Fruit fly (Drosophila melanogaster) whole organism, embryonic: Measurements from ENCODE around the gene CG32845.

Source experiments
- Atf-2 ChIP-seq: fragments of 200-800 bp; sonication (Bioruptor generic); optimal IDR thresholded peaks from 2 replicates; lab custom pipeline; 2016; ENCODE audit warnings: missing biosample characterization, missing genetic modification characterization
- B-H2 ChIP-seq: fragments of 200-800 bp; sonication (Bioruptor generic); optimal IDR thresholded peaks from 2 replicates; lab custom pipeline; 2018; ENCODE audit warnings: missing biosample characterization, mild to moderate bottlenecking, missing genetic modification characterization
- CG10565 ChIP-seq: fragments of 200-800 bp; sonication (Bioruptor generic); optimal IDR thresholded peaks from 3 replicates; lab custom pipeline; 2016; ENCODE audit warnings: missing biosample characterization, mild to moderate bottlenecking, missing genetic modification characterization
- CG10959 ChIP-seq: fragments of 200-800 bp; sonication (Bioruptor generic); IDR thresholded peaks from 2 replicates; pipeline ENCODE4 v1.3.6; 2022; ENCODE audit warnings: missing biosample characterization, missing genetic modification characterization
- CG11093 ChIP-seq: fragments of 200-800 bp; sonication (Bioruptor generic); IDR thresholded peaks from 3 replicates; pipeline ENCODE4 v1.3.6; 2022; ENCODE audit warnings: missing biosample characterization, missing genetic modification characterization
- CG12236 ChIP-seq: fragments of 200-800 bp; sonication (Bioruptor generic); optimal IDR thresholded peaks from 2 replicates; lab custom pipeline; 2016; ENCODE audit warnings: missing biosample characterization, missing genetic modification characterization
- CG12744 ChIP-seq: fragments of 200-800 bp; sonication (Bioruptor generic); optimal IDR thresholded peaks from 2 replicates; lab custom pipeline; 2016; ENCODE audit warnings: missing biosample characterization, missing genetic modification characterization
- CG12942 ChIP-seq: fragments of 200-800 bp; sonication (Bioruptor generic); optimal IDR thresholded peaks from 3 replicates; lab custom pipeline; 2016; ENCODE audit warnings: missing biosample characterization, missing genetic modification characterization
- CG13775 ChIP-seq: fragments of 200-800 bp; sonication (Bioruptor generic); optimal IDR thresholded peaks from 3 replicates; lab custom pipeline; 2017; ENCODE audit warnings: missing biosample characterization, mild to moderate bottlenecking, missing genetic modification characterization
- CG15479 ChIP-seq: fragments of 200-800 bp; sonication (Bioruptor generic); optimal IDR thresholded peaks from 3 replicates; lab custom pipeline; 2019; ENCODE audit warnings: missing biosample characterization, mild to moderate bottlenecking, missing genetic modification characterization, moderate library complexity
- CG18011 ChIP-seq: fragments of 200-800 bp; sonication (Bioruptor generic); optimal IDR thresholded peaks from 2 replicates; lab custom pipeline; 2017; ENCODE audit warnings: missing biosample characterization, missing genetic modification characterization, mild to moderate bottlenecking, moderate library complexity, missing genotype
- CG18599 ChIP-seq: fragments of 200-800 bp; sonication (Bioruptor generic); optimal IDR thresholded peaks from 3 replicates; lab custom pipeline; 2017; ENCODE audit warnings: missing biosample characterization, missing genetic modification characterization, mild to moderate bottlenecking, moderate library complexity, missing genetic modification reagents
- CG3281 ChIP-seq: fragments of 200-800 bp; sonication (Bioruptor generic); optimal IDR thresholded peaks from 3 replicates; lab custom pipeline; 2017; ENCODE audit warnings: missing biosample characterization, mild to moderate bottlenecking, missing genetic modification characterization
- CG33557 ChIP-seq: fragments of 200-800 bp; sonication (Bioruptor generic); optimal IDR thresholded peaks from 2 replicates; lab custom pipeline; 2019; ENCODE audit warnings: missing biosample characterization, mild to moderate bottlenecking, missing genetic modification characterization, moderate library complexity
- CG6813 ChIP-seq: fragments of 200-800 bp; sonication (Bioruptor generic); optimal IDR thresholded peaks from 2 replicates; lab custom pipeline; 2017; ENCODE audit warnings: missing biosample characterization, missing genetic modification characterization, mild to moderate bottlenecking, moderate library complexity, missing genetic modification reagents
- CG8281 ChIP-seq: fragments of 200-800 bp; sonication (Bioruptor generic); optimal IDR thresholded peaks from 2 replicates; lab custom pipeline; 2018; ENCODE audit warnings: missing biosample characterization, mild to moderate bottlenecking, missing genetic modification characterization, moderate library complexity
- CG8290 ChIP-seq, 3 experiments: fragments of 200-800 bp; sonication (Bioruptor generic); optimal IDR thresholded peaks; 2 replicates each; lab custom pipeline; 2016 to 2019; ENCODE audit warnings: missing biosample characterization in 3 of 3, missing genetic modification characterization in 3 of 3, mild to moderate bottlenecking in 2 of 3, moderate library complexity in 1 of 3
- CG9932 ChIP-seq: fragments of 200-800 bp; sonication (Bioruptor generic); IDR thresholded peaks from 2 replicates; pipeline ENCODE4 v1.3.6; 2022; ENCODE audit warnings: missing biosample characterization, missing genetic modification characterization
- Dbx ChIP-seq: fragments of 200-800 bp; sonication (Bioruptor generic); IDR thresholded peaks from 3 replicates; pipeline ENCODE4 v1.3.6; 2022; ENCODE audit warnings: missing biosample characterization, missing genetic modification characterization
- Dip3 ChIP-seq: fragments of 200-800 bp; sonication (Bioruptor generic); optimal IDR thresholded peaks from 3 replicates; lab custom pipeline; 2016; ENCODE audit warnings: missing biosample characterization, missing genetic modification characterization
- HLH4C ChIP-seq: fragments of 200-800 bp; sonication (Bioruptor generic); IDR thresholded peaks from 3 replicates; pipeline ENCODE4 v1.3.6; 2022; ENCODE audit warnings: missing biosample characterization, missing genetic modification characterization; ENCODE audit not compliant: partially characterized antibody
- Hmx ChIP-seq: fragments of 200-800 bp; sonication (Bioruptor generic); optimal IDR thresholded peaks from 2 replicates; lab custom pipeline; 2016; ENCODE audit warnings: missing biosample characterization, missing genetic modification characterization
- Meics ChIP-seq: fragments of 200-800 bp; sonication (Bioruptor generic); optimal IDR thresholded peaks from 2 replicates; lab custom pipeline; 2017; ENCODE audit warnings: missing biosample characterization, mild to moderate bottlenecking, missing genetic modification characterization
- NC2α ChIP-seq: fragments of 200-800 bp; sonication (Bioruptor generic); optimal IDR thresholded peaks from 2 replicates; lab custom pipeline; 2016; ENCODE audit warnings: missing biosample characterization, missing genetic modification characterization
- Neu2 ChIP-seq: fragments of 200-800 bp; sonication (Bioruptor generic); optimal IDR thresholded peaks from 3 replicates; lab custom pipeline; 2016; ENCODE audit warnings: missing biosample characterization, missing genetic modification characterization, borderline replicate concordance
- abd-A ChIP-seq: fragments of 200-800 bp; sonication (Bioruptor generic); optimal IDR thresholded peaks from 3 replicates; lab custom pipeline; 2019; ENCODE audit warnings: missing biosample characterization, mild to moderate bottlenecking, missing genetic modification characterization, moderate library complexity
- al ChIP-seq: fragments of 200-800 bp; sonication (Bioruptor generic); IDR thresholded peaks from 2 replicates; pipeline ENCODE4 v1.3.6; 2022; ENCODE audit warnings: missing biosample characterization, missing genetic modification characterization
- ap ChIP-seq: fragments of 200-800 bp; sonication (Bioruptor generic); IDR thresholded peaks from 2 replicates; pipeline ENCODE4 v1.3.6; 2022; ENCODE audit warnings: missing biosample characterization, missing genetic modification characterization
- crol ChIP-seq: fragments of 200-800 bp; sonication (Bioruptor generic); IDR thresholded peaks from 2 replicates; pipeline ENCODE4 v1.3.6; 2022; ENCODE audit warnings: missing biosample characterization, missing genetic modification characterization
- dmrt99B ChIP-seq: fragments of 200-800 bp; sonication (Bioruptor generic); optimal IDR thresholded peaks from 2 replicates; lab custom pipeline; 2018; ENCODE audit warnings: missing biosample characterization, mild to moderate bottlenecking, missing genetic modification characterization, moderate library complexity
- ewg ChIP-seq: fragments of 200-800 bp; sonication (Bioruptor generic); optimal IDR thresholded peaks from 3 replicates; lab custom pipeline; 2017; ENCODE audit warnings: mild to moderate bottlenecking, missing biosample characterization, missing genetic modification reagents, missing genetic modification characterization
- exex ChIP-seq: fragments of 200-800 bp; sonication (Bioruptor generic); optimal IDR thresholded peaks from 4 replicates; lab custom pipeline; 2018; ENCODE audit warnings: missing biosample characterization, mild to moderate bottlenecking, missing genetic modification characterization, moderate library complexity
- gcm2 ChIP-seq: fragments of 200-800 bp; sonication (Bioruptor generic); optimal IDR thresholded peaks from 2 replicates; lab custom pipeline; 2016; ENCODE audit warnings: missing biosample characterization, missing genetic modification characterization
- kay ChIP-seq: fragments of 200-800 bp; sonication (Bioruptor generic); optimal IDR thresholded peaks from 2 replicates; lab custom pipeline; 2016; ENCODE audit warnings: missing biosample characterization, missing genetic modification characterization
- peb ChIP-seq: fragments of 200-800 bp; sonication (Bioruptor generic); IDR thresholded peaks from 2 replicates; pipeline ENCODE4 v1.3.6; 2022; ENCODE audit warnings: missing biosample characterization, missing genetic modification characterization
- pfk ChIP-seq: fragments of 200-800 bp; sonication (Bioruptor generic); optimal IDR thresholded peaks from 2 replicates; lab custom pipeline; 2018; ENCODE audit warnings: missing biosample characterization, mild to moderate bottlenecking, missing genetic modification characterization, moderate library complexity
- pzg ChIP-seq: fragments of 200-800 bp; sonication (Bioruptor generic); optimal IDR thresholded peaks from 3 replicates; lab custom pipeline; 2018; ENCODE audit warnings: missing biosample characterization, mild to moderate bottlenecking, missing genetic modification characterization, moderate library complexity
- run ChIP-seq: fragments of 200-800 bp; sonication (Bioruptor generic); optimal IDR thresholded peaks from 3 replicates; lab custom pipeline; 2018; ENCODE audit warnings: missing biosample characterization, mild to moderate bottlenecking, missing genetic modification characterization
- sens ChIP-seq: fragments of 200-800 bp; sonication (Bioruptor generic); peaks from one replicate; lab custom pipeline; 2016; ENCODE audit warnings: missing biosample characterization, missing genetic modification characterization
- tll ChIP-seq, 2 experiments: fragments of 200-800 bp in 1 of 2; fragments of >200 bp in 1 of 2; sonication (Bioruptor generic) in 1 of 2; optimal IDR thresholded peaks; 2 replicates each; lab custom pipeline; 2017 to 2019; ENCODE audit warnings: missing biosample characterization in 2 of 2, missing genetic modification characterization in 2 of 2, mild to moderate bottlenecking in 1 of 2, moderate library complexity in 1 of 2
- toy ChIP-seq: fragments of 200-800 bp; sonication (Bioruptor generic); IDR thresholded peaks from 2 replicates; pipeline ENCODE4 v1.3.6; 2022; ENCODE audit warnings: missing biosample characterization, missing genetic modification characterization
- tx ChIP-seq: fragments of 200-800 bp; sonication (Bioruptor generic); optimal IDR thresholded peaks from 2 replicates; lab custom pipeline; 2016; ENCODE audit warnings: missing biosample characterization, missing genetic modification characterization

Gene CG32845

dm6 chr3L:291583-292145 lies 18.5 kb upstream of the CG32845 start (continued):
- TF ChIP-seq abd-A (tag; lab: Kevin White, UChicago) (peak; percentile 67), CG10959 (no peak), pfk (no peak), CG8281 (tag; lab: Kevin White, UChicago) (no peak), Hmx (GFP tag; lab: Kevin White, UChicago) (no peak), CG9932 (GFP tag; lab: Robert Waterston, UW) (no peak), CG12744 (GFP tag; lab: Kevin White, UChicago) (no peak), CG18599 (GFP tag; lab: Kevin White, UChicago) (no peak), CG15479 (GFP tag; lab: Kevin White, UChicago) (peak; percentile 72), CG33557 (GFP tag; lab: Kevin White, UChicago) (no peak), ewg (no peak), tll (GFP tag; optimal IDR thresholded peaks at IDR 0.05; lab: Kevin White, UChicago) (peak in 1 of 2 experiments; percentile 64), gcm2 (GFP tag; lab: Kevin White, UChicago) (no peak), CG10565 (no peak), CG6813 (no peak), sens (GFP tag; lab: Kevin White, UChicago) (no peak), Neu2 (GFP tag; lab: Kevin White, UChicago) (no peak), Atf-2 (no peak), dmrt99B (no peak), CG18011 (no peak), exex (no peak), al (GFP tag; lab: Robert Waterston, UW) (no peak), HLH4C (GFP tag; lab: Robert Waterston, UW) (no peak), crol (GFP tag; lab: Robert Waterston, UW) (0 out of 2 replicates have a peak, but pooled peaks have one; percentile 9), CG12942 (no peak), CG12236 (GFP tag; lab: Kevin White, UChicago) (no peak), kay (GFP tag; lab: Kevin White, UChicago) (no peak), tx (no peak), CG8290 (GFP tag; optimal IDR thresholded peaks at IDR 0.05; lab: Kevin White, UChicago) (no peak), CG8290 (tag; optimal IDR thresholded peaks at IDR 0.05; lab: Kevin White, UChicago) (peak in 1 of 2 experiments; percentile 27), run (tag; lab: Kevin White, UChicago) (no peak)

- TF ChIP-seq B-H2 (GFP tag; lab: Kevin White, UChicago) (no peak), Meics (GFP tag; lab: Kevin White, UChicago) (no peak), toy (no peak), ap (GFP tag; lab: Robert Waterston, UW) (no peak), CG3281 (GFP tag; lab: Kevin White, UChicago) (no peak), CG13775 (GFP tag; lab: Kevin White, UChicago) (no peak), peb (GFP tag; lab: Robert Waterston, UW) (no peak), CG11093 (GFP tag; lab: Robert Waterston, UW) (no peak), NC2α (GFP tag; lab: Kevin White, UChicago) (no peak), Dbx (no peak), Dip3 (GFP tag; lab: Kevin White, UChicago) (no peak), pzg (GFP tag; lab: Kevin White, UChicago) (no peak)
Measured at dm6 chr3L:284253-284652, 11.1 kb upstream of the CG32845 start.
